Fruit fly (Drosophila melanogaster) whole organism, embryonic: ENCODE data around the gene CG14507.
A peak's percentile ranks its signal among the peaks of the same experiment; 100 is the strongest.

ENCODE experiments used
- Awh ChIP-seq: fragments of 200-800 bp; sonication (Bioruptor generic); IDR thresholded peaks from 2 replicates; pipeline ENCODE4, ENCODE4 v1.3.6; 2022; ENCODE audit warnings: missing biosample characterization, missing genetic modification characterization
- Bdp1 ChIP-seq: fragments of 200-800 bp; sonication (Bioruptor generic); optimal IDR thresholded peaks from 3 replicates; lab custom pipeline; 2016; ENCODE audit warnings: missing biosample characterization, missing genetic modification characterization
- Bteb2 ChIP-seq: fragments of 200-800 bp; sonication (Bioruptor generic); optimal IDR thresholded peaks from 2 replicates; lab custom pipeline; 2016; ENCODE audit warnings: missing biosample characterization, missing genetic modification characterization
- CG10543 ChIP-seq: fragments of 200-800 bp; sonication (Bioruptor generic); optimal IDR thresholded peaks from 3 replicates; lab custom pipeline; 2017; ENCODE audit warnings: missing biosample characterization, mild to moderate bottlenecking, missing genetic modification characterization, moderate library complexity
- CG11695 ChIP-seq: fragments of 200-800 bp; sonication (Bioruptor generic); IDR thresholded peaks from 3 replicates; pipeline ENCODE4 v1.3.6; 2022; ENCODE audit warnings: missing biosample characterization, missing genetic modification characterization
- CG11696 ChIP-seq: fragments of 200-800 bp; sonication (Bioruptor generic); IDR thresholded peaks from 2 replicates; pipeline ENCODE4 v1.3.6; 2022; ENCODE audit warnings: missing biosample characterization, missing genetic modification characterization
- CG14014 ChIP-seq: fragments of 200-800 bp; sonication (Bioruptor generic); IDR thresholded peaks from 2 replicates; pipeline ENCODE4 v1.3.6; 2022; ENCODE audit warnings: missing biosample characterization, missing genetic modification characterization
- CG15514 ChIP-seq: fragments of 200-800 bp; sonication (Bioruptor generic); optimal IDR thresholded peaks from 3 replicates; lab custom pipeline; 2017; ENCODE audit warnings: missing biosample characterization, missing genetic modification characterization, mild to moderate bottlenecking, moderate library complexity, missing genetic modification reagents
- CG15601 ChIP-seq: fragments of 200-800 bp; sonication (Bioruptor generic); optimal IDR thresholded peaks from 3 replicates; lab custom pipeline; 2019; ENCODE audit warnings: missing biosample characterization, mild to moderate bottlenecking, missing genetic modification characterization, moderate library complexity
- CG16813 ChIP-seq: fragments of 200-800 bp; sonication (Bioruptor generic); IDR thresholded peaks from 3 replicates; pipeline ENCODE4 v1.3.6; 2022; ENCODE audit warnings: missing biosample characterization, missing genetic modification characterization; ENCODE audit not compliant: partially characterized antibody
- CG18476 ChIP-seq: fragments of 200-800 bp; sonication (Bioruptor generic); optimal IDR thresholded peaks from 2 replicates; lab custom pipeline; 2016; ENCODE audit warnings: missing biosample characterization, mild to moderate bottlenecking, missing genetic modification characterization
- CG2129 ChIP-seq: fragments of 200-800 bp; sonication (Bioruptor generic); IDR thresholded peaks from 2 replicates; pipeline ENCODE4 v1.3.6; 2022; ENCODE audit warnings: missing biosample characterization, missing genetic modification characterization; ENCODE audit not compliant: partially characterized antibody
- CG2202 ChIP-seq: fragments of 200-800 bp; sonication (Bioruptor generic); optimal IDR thresholded peaks from 2 replicates; lab custom pipeline; 2018; ENCODE audit warnings: missing biosample characterization, mild to moderate bottlenecking, missing genetic modification characterization
- CG2712 ChIP-seq: fragments of 200-800 bp; optimal IDR thresholded peaks from 3 replicates; lab custom pipeline; 2019; ENCODE audit warnings: missing biosample characterization, mild to moderate bottlenecking, missing genetic modification characterization, moderate library complexity
- CG2875 ChIP-seq: fragments of 200-800 bp; sonication (Bioruptor generic); optimal IDR thresholded peaks from 2 replicates; lab custom pipeline; 2017; ENCODE audit warnings: missing biosample characterization, mild to moderate bottlenecking, missing genetic modification characterization, missing genetic modification reagents
- CG2889 ChIP-seq: fragments of 200-800 bp; sonication (Bioruptor generic); IDR thresholded peaks from 3 replicates; pipeline ENCODE4 v1.3.6; 2022; ENCODE audit warnings: missing biosample characterization, missing genetic modification characterization
- CG31441 ChIP-seq: fragments of 200-800 bp; sonication (Bioruptor generic); IDR thresholded peaks from 2 replicates; pipeline ENCODE4 v1.3.6; 2022; ENCODE audit warnings: missing biosample characterization, missing genetic modification characterization
- CG3838 ChIP-seq: fragments of 200-800 bp; sonication (Bioruptor generic); optimal IDR thresholded peaks from 3 replicates; lab custom pipeline; 2016; ENCODE audit warnings: missing biosample characterization, missing genetic modification characterization
- CG4820 ChIP-seq: fragments of 200-800 bp; sonication (Bioruptor generic); optimal IDR thresholded peaks from 3 replicates; lab custom pipeline; 2016; ENCODE audit warnings: missing biosample characterization, missing genetic modification characterization
- CG6765 ChIP-seq: fragments of 200-800 bp; sonication (Bioruptor generic); optimal IDR thresholded peaks from 3 replicates; lab custom pipeline; 2017; ENCODE audit warnings: missing biosample characterization, mild to moderate bottlenecking, missing genetic modification characterization
- CG6791 ChIP-seq: fragments of 200-800 bp; sonication (Bioruptor generic); IDR thresholded peaks from 3 replicates; pipeline ENCODE4 v1.3.6; 2022; ENCODE audit warnings: missing biosample characterization, missing genetic modification characterization; ENCODE audit not compliant: partially characterized antibody
- CG8924 ChIP-seq: fragments of 200-800 bp; optimal IDR thresholded peaks from 3 replicates; lab custom pipeline; 2019; ENCODE audit warnings: missing biosample characterization, mild to moderate bottlenecking, missing genetic modification characterization, moderate library complexity
- CG9215 ChIP-seq: fragments of 200-800 bp; sonication (Bioruptor generic); IDR thresholded peaks from 2 replicates; pipeline ENCODE4 v1.3.6; 2022; ENCODE audit warnings: missing biosample characterization, missing genetic modification characterization
- CG9727 ChIP-seq: fragments of 200-800 bp; sonication (Bioruptor generic); optimal IDR thresholded peaks from 3 replicates; lab custom pipeline; 2017; ENCODE audit warnings: missing biosample characterization, mild to moderate bottlenecking, missing genetic modification characterization
- HmgZ ChIP-seq: fragments of 200-800 bp; sonication (Bioruptor generic); optimal IDR thresholded peaks from 2 replicates; lab custom pipeline; 2018; ENCODE audit warnings: missing biosample characterization, mild to moderate bottlenecking, missing genetic modification characterization
- Hsf ChIP-seq: fragments of 200-800 bp; sonication (Bioruptor generic); optimal IDR thresholded peaks from 3 replicates; lab custom pipeline; 2016; ENCODE audit warnings: missing biosample characterization, missing genetic modification characterization
- Med ChIP-seq: fragments of 200-800 bp; sonication (Bioruptor generic); peaks from one replicate; lab custom pipeline; 2016; ENCODE audit warnings: missing biosample characterization, missing genetic modification characterization, mild to moderate bottlenecking, inconsistent platforms, moderate library complexity
- NC2β ChIP-seq: fragments of 200-800 bp; sonication (Bioruptor generic); optimal IDR thresholded peaks from 2 replicates; lab custom pipeline; 2016; ENCODE audit warnings: missing biosample characterization, missing genetic modification characterization
- NfI ChIP-seq: fragments of 200-800 bp; sonication (Bioruptor generic); optimal IDR thresholded peaks from 3 replicates; lab custom pipeline; 2018; ENCODE audit warnings: missing biosample characterization, mild to moderate bottlenecking, missing genetic modification characterization, moderate library complexity
- Sin3A ChIP-seq: fragments of >200 bp; optimal IDR thresholded peaks from 2 replicates; lab custom pipeline; 2018
- ab ChIP-seq: fragments of 200-800 bp; sonication (Bioruptor generic); optimal IDR thresholded peaks from 2 replicates; lab custom pipeline; 2016; ENCODE audit warnings: missing biosample characterization, missing genetic modification characterization
- br ChIP-seq: fragments of >200 bp; optimal IDR thresholded peaks from 2 replicates; lab custom pipeline; 2017
- bsh ChIP-seq, 2 experiments: fragments of 200-800 bp; sonication (Bioruptor generic); optimal IDR thresholded peaks; 2 replicates each; lab custom pipeline; 2017 to 2018; ENCODE audit warnings: mild to moderate bottlenecking in 2 of 2, missing biosample characterization in 2 of 2, missing genetic modification characterization in 2 of 2, moderate library complexity in 1 of 2
- cato ChIP-seq: fragments of 200-800 bp; sonication (Bioruptor generic); optimal IDR thresholded peaks from 2 replicates; lab custom pipeline; 2016; ENCODE audit warnings: missing biosample characterization, missing genetic modification characterization, borderline replicate concordance
- chm ChIP-seq: fragments of 200-800 bp; sonication (Bioruptor generic); IDR thresholded peaks from 2 replicates; pipeline ENCODE4 v1.3.6; 2022; ENCODE audit warnings: missing biosample characterization, missing genetic modification characterization
- crol ChIP-seq: fragments of 200-800 bp; sonication (Bioruptor generic); IDR thresholded peaks from 2 replicates; pipeline ENCODE4 v1.3.6; 2022; ENCODE audit warnings: missing biosample characterization, missing genetic modification characterization
- fd102C ChIP-seq: fragments of 200-800 bp; sonication (Bioruptor generic); optimal IDR thresholded peaks from 2 replicates; lab custom pipeline; 2018; ENCODE audit warnings: missing biosample characterization, mild to moderate bottlenecking, missing genetic modification characterization, moderate library complexity
- gcm ChIP-seq: fragments of 200-800 bp; sonication (Bioruptor generic); optimal IDR thresholded peaks from 2 replicates; lab custom pipeline; 2019; ENCODE audit warnings: missing biosample characterization, mild to moderate bottlenecking, missing genetic modification characterization, moderate library complexity
- nom ChIP-seq: fragments of 200-800 bp; sonication (Bioruptor generic); optimal IDR thresholded peaks from 2 replicates; lab custom pipeline; 2017; ENCODE audit warnings: missing biosample characterization, missing genetic modification characterization, mild to moderate bottlenecking, moderate library complexity, missing genetic modification reagents
- pb ChIP-seq: fragments of 200-800 bp; sonication (Bioruptor generic); optimal IDR thresholded peaks from 3 replicates; lab custom pipeline; 2016; ENCODE audit warnings: missing biosample characterization, missing genetic modification characterization
- sens ChIP-seq: fragments of 200-800 bp; sonication (Bioruptor generic); peaks from one replicate; lab custom pipeline; 2016; ENCODE audit warnings: missing biosample characterization, missing genetic modification characterization
- seq ChIP-seq: fragments of 200-800 bp; sonication (Bioruptor generic); IDR thresholded peaks from 2 replicates; pipeline ENCODE4 v1.3.6; 2022; ENCODE audit warnings: missing biosample characterization, missing genetic modification characterization
- ssp ChIP-seq: fragments of 200-800 bp; sonication (Bioruptor generic); IDR thresholded peaks from 2 replicates; pipeline ENCODE4 v1.3.6; 2022; ENCODE audit warnings: missing biosample characterization, missing genetic modification characterization
- ttk ChIP-seq: fragments of 200-800 bp; sonication (Bioruptor generic); IDR thresholded peaks from 2 replicates; pipeline ENCODE4 v2.1.2; 2022; ENCODE audit warnings: missing biosample characterization, missing genetic modification characterization
- twi ChIP-seq: fragments of 200-800 bp; optimal IDR thresholded peaks from 2 replicates; lab custom pipeline; 2019; ENCODE audit warnings: missing biosample characterization, mild to moderate bottlenecking, missing genetic modification characterization, moderate library complexity
- wek ChIP-seq: fragments of 200-800 bp; sonication (Bioruptor generic); optimal IDR thresholded peaks from 3 replicates; lab custom pipeline; 2018; ENCODE audit warnings: missing biosample characterization, mild to moderate bottlenecking, missing genetic modification characterization, moderate library complexity

Gene CG14507

dm6 chr3R:29218001-29218400 lies 9.5 kb downstream of the CG14507 start (continued):
- TF ChIP-seq CG15601 (no peak), CG4820 (no peak), ssp (GFP tag; lab: Robert Waterston, UW) (no peak), CG2712 (tag; lab: Kevin White, UChicago) (peak; percentile 46), Bteb2 (GFP tag; lab: Kevin White, UChicago) (no peak), CG3838 (GFP tag; lab: Kevin White, UChicago) (no peak), wek (GFP tag; lab: Kevin White, UChicago) (no peak), CG31441 (GFP tag; lab: Robert Waterston, UW) (peak; percentile 50), CG9215 (GFP tag; lab: Robert Waterston, UW) (no peak), CG6791 (no peak), CG11696 (GFP tag; lab: Robert Waterston, UW) (0 out of 2 replicates have a peak, but pooled peaks have one; percentile 12), Awh (GFP tag; lab: Robert Waterston, UW) (no peak), CG6765 (no peak)

dm6 chr3R:29217309-29217708 lies 10.2 kb downstream of the CG14507 start:
- TF ChIP-seq gcm (GFP tag; lab: Kevin White, UChicago) (peak; percentile 92), CG8924 (tag; lab: Kevin White, UChicago) (no peak), twi (tag; lab: Kevin White, UChicago) (peak; percentile 3), sens (GFP tag; lab: Kevin White, UChicago) (peak; percentile 72), chm (peak; percentile 14; the same call in 1 of the 2 replicates)

DNA sequence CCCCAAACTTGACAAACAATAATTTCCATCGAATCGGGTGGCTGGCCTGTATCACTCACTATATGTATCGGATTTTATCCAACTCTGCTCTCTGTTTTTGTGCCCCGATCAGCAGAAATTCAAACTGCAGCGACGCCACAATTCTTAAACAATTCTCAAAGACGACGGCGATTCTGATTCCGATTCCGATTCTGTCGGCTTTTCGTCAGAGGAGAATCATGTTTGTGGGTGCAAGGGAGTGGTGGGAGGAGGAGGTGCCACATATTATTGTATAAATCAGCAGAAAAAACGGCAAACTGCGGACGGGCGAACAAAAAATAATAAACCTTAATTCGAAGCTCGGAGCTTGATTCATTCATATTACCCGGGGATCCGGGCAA lies 11.1 kb downstream of the CG14507 start:
- TF ChIP-seq Bdp1 (GFP tag; lab: Kevin White, UChicago) (no peak), CG2202 (tag; lab: Kevin White, UChicago) (no peak), pb (GFP tag; lab: Kevin White, UChicago) (no peak), sens (GFP tag; lab: Kevin White, UChicago) (peak; percentile 7), CG15514 (GFP tag; lab: Kevin White, UChicago) (no peak), ab (no peak), crol (peak; percentile 29; the same call in 1 of the 2 replicates), Med (peak; percentile 1)

DNA sequence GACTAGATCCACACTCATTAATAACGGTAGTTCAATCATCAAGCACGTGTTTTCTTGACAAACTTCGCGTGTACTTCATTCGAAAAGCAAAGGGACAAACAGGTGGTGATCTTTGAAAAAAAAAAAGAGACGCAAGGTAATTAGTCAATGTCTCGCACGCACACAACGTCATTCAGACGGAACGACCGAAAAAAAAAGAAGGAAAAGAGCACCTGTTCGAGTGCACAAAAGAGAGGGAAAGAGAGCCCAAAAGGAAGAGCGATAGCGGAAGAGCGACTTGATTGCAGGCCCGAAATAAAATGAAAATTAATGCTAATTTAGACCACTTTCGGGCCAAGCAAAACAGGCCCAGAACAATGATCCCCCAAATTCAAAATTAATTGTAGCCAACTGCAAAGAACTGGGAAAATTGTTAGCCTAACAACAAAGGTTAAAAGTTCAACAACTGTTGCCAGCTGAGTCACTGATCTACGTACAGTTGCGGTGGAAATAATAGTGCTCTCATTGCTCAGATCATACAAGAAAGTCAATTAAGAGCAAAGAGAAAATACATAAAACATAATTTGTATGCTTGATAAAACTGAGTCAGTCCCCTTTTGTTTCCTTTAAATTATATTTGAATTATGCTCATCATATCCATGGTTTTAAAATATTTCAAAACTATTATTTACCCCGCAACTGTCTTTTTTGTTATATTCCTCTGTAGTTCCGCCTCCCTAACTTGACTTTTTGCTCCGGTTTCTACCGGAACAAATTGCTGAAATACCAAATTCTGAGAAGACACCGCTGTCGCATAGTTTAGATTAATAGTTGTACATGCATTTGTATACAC lies 11.7 kb downstream of the CG14507 start:
- TF ChIP-seq HmgZ (tag; lab: Kevin White, UChicago) (no peak), CG2889 (GFP tag; lab: Robert Waterston, UW) (no peak), fd102C (GFP tag; lab: Kevin White, UChicago) (no peak), CG11695 (GFP tag; lab: Robert Waterston, UW) (peak; percentile 15; the same call in 1 of the 3 replicates), CG16813 (GFP tag; lab: Robert Waterston, UW) (no peak), Awh (GFP tag; lab: Robert Waterston, UW) (no peak), nom (no peak), NC2β (GFP tag; lab: Kevin White, UChicago) (no peak), ttk (GFP tag; lab: Robert Waterston, UW) (no peak), CG18476 (no peak), NfI (no peak), CG9727 (no peak), CG3838 (GFP tag; lab: Kevin White, UChicago) (no peak), Med (peak; percentile 63), Hsf (GFP tag; lab: Kevin White, UChicago) (peak; percentile 19), Sin3A (lab: Kevin White, UChicago) (no peak), CG2712 (tag; lab: Kevin White, UChicago) (no peak), CG2129 (GFP tag; lab: Robert Waterston, UW) (no peak), bsh (GFP tag; optimal IDR thresholded peaks at IDR 0.05; lab: Kevin White, UChicago) (peak in 1 of 2 experiments; percentile 27), br (lab: Kevin White, UChicago) (no peak), seq (GFP tag; lab: Robert Waterston, UW) (no peak), CG14014 (GFP tag; lab: Robert Waterston, UW) (no peak), cato (no peak), CG10543 (GFP tag; lab: Kevin White, UChicago) (no peak), CG2875 (GFP tag; lab: Kevin White, UChicago) (no peak)
